Fruit fly (Drosophila melanogaster): ENCODE data around the gene unc-119.

The unc-119 gene

DNA sequence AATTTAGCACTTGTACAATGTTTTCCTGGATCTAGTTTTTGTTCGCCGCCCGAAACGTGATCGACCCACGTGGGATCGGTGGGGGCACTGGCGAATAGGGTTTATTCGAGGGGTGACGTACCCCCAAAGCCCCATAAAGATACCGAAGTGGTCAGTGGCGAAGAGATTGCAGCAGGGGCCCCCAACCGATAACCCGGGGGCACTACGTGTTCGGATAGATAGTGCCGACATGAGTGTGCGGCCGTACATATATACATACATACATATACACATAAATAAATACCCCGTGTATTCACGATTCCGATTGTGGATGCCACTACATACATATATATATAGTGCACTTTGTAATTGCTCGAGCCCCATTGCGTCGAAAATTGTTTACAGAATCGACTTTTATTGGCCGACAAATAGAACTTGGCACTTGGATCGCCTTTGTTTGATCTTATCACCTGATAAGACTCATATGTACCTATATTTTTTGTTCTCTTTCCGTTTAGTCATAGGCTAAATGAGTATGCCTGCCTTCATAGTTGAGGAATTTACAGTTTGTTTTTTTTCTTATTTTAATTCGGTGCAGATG is 12.8 kb upstream of the unc-119 start:
- TF ChIP-seq dl (GFP tag; optimal IDR thresholded peaks at IDR 0.05; ENCODE audit: insufficient read depth in 1 of 2, partially characterized antibody in 2 of 2) (no peak), sv (GFP tag; optimal IDR thresholded peaks at IDR 0.05) (no peak), GATAd (GFP tag; optimal IDR thresholded peaks at IDR 0.05) (no peak), Rel (GFP tag; optimal IDR thresholded peaks at IDR 0.05) (no peak), Rel (tag; optimal IDR thresholded peaks at IDR 0.05) (peak; percentile 31)

DNA sequence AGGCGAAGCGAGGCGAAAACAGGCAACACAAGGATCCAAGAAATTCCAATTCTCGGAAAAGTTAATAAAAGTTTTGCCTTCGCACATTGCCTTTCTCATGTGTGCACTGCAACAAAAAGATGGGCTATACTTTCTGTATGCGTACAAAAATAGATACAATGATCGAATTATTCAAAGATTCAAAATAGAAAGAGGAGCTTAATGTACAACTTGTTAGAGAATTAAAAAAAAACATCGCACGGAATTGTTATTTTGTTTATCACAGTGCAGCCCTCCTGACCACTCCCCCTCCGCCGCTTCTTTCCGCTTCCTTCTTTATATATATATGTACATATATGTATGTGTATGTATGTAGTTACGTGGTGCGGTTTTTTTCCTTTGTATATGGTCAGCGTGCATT is 11.2 kb upstream of the unc-119 start:
- peak; percentile 68 for TF ChIP-seq CG32264 (GFP tag; optimal IDR thresholded peaks at IDR 0.05)
- TF ChIP-seq dsf (GFP tag; optimal IDR thresholded peaks at IDR 0.05; ENCODE audit: borderline replicate concordance), result peak; percentile 73
- TF ChIP-seq jim (GFP tag; optimal IDR thresholded peaks at IDR 0.05), result no peak
- no peak for TF ChIP-seq usp (GFP tag; optimal IDR thresholded peaks at IDR 0.05)
- peak; percentile 93 for TF ChIP-seq Sp1 (GFP tag; optimal IDR thresholded peaks at IDR 0.05)
- no peak for TF ChIP-seq Dif (GFP tag; optimal IDR thresholded peaks at IDR 0.05; ENCODE audit: partially characterized antibody)
- TF ChIP-seq Hnf4 (GFP tag; optimal IDR thresholded peaks at IDR 0.05), result peak; percentile 90
- TF ChIP-seq tai (GFP tag; optimal IDR thresholded peaks at IDR 0.05), result peak; percentile 89
- TF ChIP-seq OdsH (GFP tag; optimal IDR thresholded peaks at IDR 0.05), result peak; percentile 89
- peak; percentile 19 for TF ChIP-seq Rel (GFP tag; optimal IDR thresholded peaks at IDR 0.05)
- TF ChIP-seq Rel (tag; optimal IDR thresholded peaks at IDR 0.05), result peak; percentile 41
- peak; percentile 87 for TF ChIP-seq HLH106 (tag; optimal IDR thresholded peaks at IDR 0.05)
- TF ChIP-seq h (GFP tag; optimal IDR thresholded peaks at IDR 0.05), result peak; percentile 93
- TF ChIP-seq ey (GFP tag; optimal IDR thresholded peaks at IDR 0.05), result peak; percentile 92
- TF ChIP-seq Myc (optimal IDR thresholded peaks at IDR 0.05), result no peak
- peak; percentile 5 for TF ChIP-seq GATAd (GFP tag; optimal IDR thresholded peaks at IDR 0.05)
- TF ChIP-seq rgr (GFP tag; optimal IDR thresholded peaks at IDR 0.05), result peak; percentile 91
- no peak for TF ChIP-seq N (GFP tag; optimal IDR thresholded peaks at IDR 0.05)
- TF ChIP-seq dmrt93B (GFP tag; optimal IDR thresholded peaks at IDR 0.05), result peak; percentile 88
- TF ChIP-seq dl (GFP tag; optimal IDR thresholded peaks at IDR 0.05; ENCODE audit: insufficient read depth in 1 of 2, partially characterized antibody in 2 of 2), result no peak
- TF ChIP-seq br (GFP tag; optimal IDR thresholded peaks at IDR 0.05), result peak; percentile 88
- TF ChIP-seq Jra (GFP tag; optimal IDR thresholded peaks at IDR 0.05), result peak; percentile 72
- TF ChIP-seq Vsx2 (GFP tag; optimal IDR thresholded peaks at IDR 0.05; ENCODE audit: partially characterized antibody), result no peak
- TF ChIP-seq CG9705 (GFP tag; optimal IDR thresholded peaks at IDR 0.05), result peak; percentile 86
- no peak for TF ChIP-seq lola (GFP tag; optimal IDR thresholded peaks at IDR 0.05)
- TF ChIP-seq brk (GFP tag; optimal IDR thresholded peaks at IDR 0.05), result no peak
- no peak for TF ChIP-seq pan (optimal IDR thresholded peaks at IDR 0.05)
- no peak for TF ChIP-seq sv (GFP tag; optimal IDR thresholded peaks at IDR 0.05)
- peak; percentile 86 for TF ChIP-seq sage (GFP tag; optimal IDR thresholded peaks at IDR 0.05)
- TF ChIP-seq woc (GFP tag; optimal IDR thresholded peaks at IDR 0.05), result peak; percentile 73
- no peak for TF ChIP-seq Abd-B (GFP tag; optimal IDR thresholded peaks at IDR 0.05)
- TF ChIP-seq fru (GFP tag; optimal IDR thresholded peaks at IDR 0.05), result peak; percentile 95
- no peak for TF ChIP-seq Hr78 (GFP tag; optimal IDR thresholded peaks at IDR 0.05)
- TF ChIP-seq foxo (GFP tag; optimal IDR thresholded peaks at IDR 0.05), result peak in 1 of 2 experiments; percentile 94
- TF ChIP-seq Hr83 (GFP tag; optimal IDR thresholded peaks at IDR 0.05; ENCODE audit: poor library complexity, severe bottlenecking), result peak; percentile 2
- peak; percentile 80 for TF ChIP-seq psq (GFP tag; optimal IDR thresholded peaks at IDR 0.05)
- no peak for TF ChIP-seq Mio (GFP tag; optimal IDR thresholded peaks at IDR 0.05)
- TF ChIP-seq Dfd (GFP tag; optimal IDR thresholded peaks at IDR 0.05), result no peak
- peak; percentile 64 for TF ChIP-seq CrebA (GFP tag; optimal IDR thresholded peaks at IDR 0.05; ENCODE audit: borderline replicate concordance)

All from whole organism, wandering third instar larva.